Fruit fly (Drosophila melanogaster) Kc167 (cell line): ENCODE data around the gene nxf2.
"Not testable (repeated sequence)": the region's sequence is repeated elsewhere in the genome, so short reads cannot be mapped to it uniquely, and the experiment has no call there.

ENCODE experiments used
- Myc ChIP-seq: fragments of >200 bp; optimal IDR thresholded peaks from 2 replicates; lab custom pipeline; 2017; ENCODE audit warnings: missing external identifiers
- Sin3A ChIP-seq: fragments of >200 bp; optimal IDR thresholded peaks from 2 replicates; lab custom pipeline; 2018; ENCODE audit warnings: missing external identifiers
- h ChIP-seq: fragments of >200 bp; optimal IDR thresholded peaks from 3 replicates; lab custom pipeline; 2018; ENCODE audit warnings: missing external identifiers
- insv ChIP-seq: fragments of >200 bp; optimal IDR thresholded peaks from 3 replicates; lab custom pipeline; 2018; ENCODE audit warnings: missing external identifiers
- psq ChIP-seq: fragments of >200 bp; optimal IDR thresholded peaks from 2 replicates; lab custom pipeline; 2017; ENCODE audit warnings: missing external identifiers
- ttk ChIP-seq: sonication (Bioruptor generic); optimal IDR thresholded peaks from 2 replicates; lab custom pipeline; 2017; ENCODE audit warnings: missing external identifiers

The nxf2 gene

dm6 chr3L:16587994-16588622 lies 8.0 kb upstream of the nxf2 start:
- TF ChIP-seq psq (lab: Kevin White, UChicago): no peak

DNA sequence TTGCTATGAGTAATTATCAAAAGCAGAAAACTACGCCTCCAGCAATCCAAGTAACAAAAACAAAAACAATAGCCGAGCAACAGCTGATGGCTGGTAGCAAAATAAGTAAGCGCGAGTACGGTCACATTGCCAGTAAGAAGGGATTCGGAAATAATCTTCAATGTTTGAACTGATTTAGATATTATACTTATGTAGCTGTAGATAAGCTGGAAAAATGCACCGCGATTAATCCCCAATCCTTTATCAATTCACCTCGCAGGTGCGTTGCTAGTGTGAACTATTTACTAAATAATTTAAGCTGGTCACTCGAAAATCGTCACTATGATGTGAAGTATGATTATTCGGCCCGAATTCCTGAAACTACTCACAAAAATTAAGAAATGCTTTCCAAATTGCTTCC lies 6.9 kb upstream of the nxf2 start, which contains the start of the genes Syx8 and CG32163:
TSS of gene Syx8 (minus strand) at position 69 of the 400 bp plus-strand sequence.
TSS of gene CG32163 (plus strand) at position 169 of the 400 bp plus-strand sequence.
- TF ChIP-seq Myc (no peak), psq (lab: Kevin White, UChicago) (no peak), h (lab: Kevin White, UChicago) (no peak), insv (no peak), ttk (lab: Kevin White, UChicago) (no peak), Sin3A (lab: Kevin White, UChicago) (no peak)

DNA sequence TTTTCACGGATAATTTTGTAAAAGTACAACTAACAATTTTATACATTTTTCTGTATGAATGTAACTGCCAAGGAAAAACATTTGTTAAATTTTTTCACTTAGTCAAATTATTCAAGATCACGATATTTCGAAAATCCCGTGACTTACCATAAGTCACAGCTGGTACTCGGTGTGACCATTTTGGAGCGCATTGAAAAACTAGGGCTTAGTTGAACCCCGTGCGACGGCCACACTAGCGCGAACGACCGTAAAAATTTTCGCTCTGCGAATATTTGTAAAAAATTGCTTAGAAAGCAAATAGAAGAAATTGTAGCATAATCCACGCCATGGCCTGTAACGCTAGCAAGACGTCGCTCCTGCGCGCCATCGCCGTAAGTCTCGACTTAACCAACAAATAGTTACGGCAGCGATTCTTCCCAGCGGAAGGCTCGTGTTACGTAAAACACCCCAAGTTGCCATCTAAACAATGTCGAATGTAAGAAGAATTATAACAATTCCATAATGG lies 4.0 kb upstream of the nxf2 start, which contains the start of gene UQCR-C2:
TSS of gene UQCR-C2 (plus strand) at position 51 of the 505 bp plus-strand sequence.
- TF ChIP-seq Sin3A (lab: Kevin White, UChicago) (no peak), psq (lab: Kevin White, UChicago) (no peak), Myc (no peak), h (lab: Kevin White, UChicago) (no peak), insv (no peak), ttk (lab: Kevin White, UChicago) (no peak)

DNA sequence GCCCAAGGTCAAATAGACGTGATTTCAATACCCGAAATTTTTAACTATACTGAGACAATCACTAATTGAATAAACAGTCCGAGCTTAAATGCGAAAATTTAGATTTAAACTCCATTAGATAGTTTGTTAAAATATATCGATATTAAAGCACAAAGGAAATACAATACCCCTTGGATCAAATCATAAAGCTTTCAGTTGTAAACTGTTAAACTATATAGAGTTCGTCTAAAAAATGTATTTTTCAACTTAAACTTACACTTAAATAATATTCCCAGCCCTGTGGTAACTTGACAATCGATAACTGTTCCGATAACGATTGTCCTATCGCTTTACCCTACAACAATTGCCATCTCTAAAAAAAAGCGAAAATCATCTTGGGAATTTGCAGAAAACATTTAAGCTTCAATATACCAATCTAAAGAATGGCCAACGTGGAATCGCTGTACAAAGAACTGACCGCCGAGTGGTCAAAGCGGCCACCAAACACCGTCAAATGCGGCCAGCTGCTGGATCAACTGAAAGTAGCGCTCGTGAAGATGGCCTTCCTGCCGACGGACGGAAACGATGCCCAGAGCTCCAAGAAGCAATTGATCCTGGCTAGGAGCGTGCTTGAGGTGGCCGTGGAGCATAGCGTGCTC lies 2.7 kb upstream of the nxf2 start, which contains the start of gene Rpn12:
TSS of gene Rpn12 (plus strand) at position 351 of the 638 bp plus-strand sequence.
- TF ChIP-seq insv (no peak), psq (lab: Kevin White, UChicago) (no peak), Sin3A (lab: Kevin White, UChicago) (no peak), Myc (no peak), h (lab: Kevin White, UChicago) (no peak), ttk (lab: Kevin White, UChicago) (no peak)

DNA sequence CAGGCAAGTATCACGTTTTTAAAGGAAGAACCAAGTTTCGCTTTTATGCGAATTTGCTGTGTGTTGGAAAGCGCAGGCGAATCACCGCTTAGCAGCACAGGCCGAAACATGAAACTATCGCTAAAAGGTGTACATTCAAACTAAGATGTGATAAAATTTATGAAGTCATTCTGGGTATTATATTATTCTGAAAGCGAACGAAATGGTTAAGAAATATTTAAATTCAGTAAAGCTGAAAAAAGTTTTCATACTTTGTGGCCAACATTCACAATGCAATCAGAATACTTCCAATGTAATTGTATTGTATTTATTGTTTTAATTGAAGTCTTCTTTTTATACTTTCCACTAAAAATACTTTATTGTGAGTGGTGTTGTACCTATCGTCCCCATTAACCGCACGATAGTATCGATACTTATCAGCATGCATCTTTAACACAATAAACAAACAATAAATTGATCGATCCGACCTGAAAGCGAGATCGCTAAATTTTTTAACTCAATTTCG lies 1.1 kb upstream of the nxf2 start, which contains the start of gene Smn:
TSS of gene Smn (minus strand) at position 347 of the 505 bp plus-strand sequence.
- TF ChIP-seq ttk (lab: Kevin White, UChicago) (no peak), insv (no peak), h (lab: Kevin White, UChicago) (no peak), Sin3A (lab: Kevin White, UChicago) (no peak), psq (lab: Kevin White, UChicago) (no peak), Myc (no peak)

DNA sequence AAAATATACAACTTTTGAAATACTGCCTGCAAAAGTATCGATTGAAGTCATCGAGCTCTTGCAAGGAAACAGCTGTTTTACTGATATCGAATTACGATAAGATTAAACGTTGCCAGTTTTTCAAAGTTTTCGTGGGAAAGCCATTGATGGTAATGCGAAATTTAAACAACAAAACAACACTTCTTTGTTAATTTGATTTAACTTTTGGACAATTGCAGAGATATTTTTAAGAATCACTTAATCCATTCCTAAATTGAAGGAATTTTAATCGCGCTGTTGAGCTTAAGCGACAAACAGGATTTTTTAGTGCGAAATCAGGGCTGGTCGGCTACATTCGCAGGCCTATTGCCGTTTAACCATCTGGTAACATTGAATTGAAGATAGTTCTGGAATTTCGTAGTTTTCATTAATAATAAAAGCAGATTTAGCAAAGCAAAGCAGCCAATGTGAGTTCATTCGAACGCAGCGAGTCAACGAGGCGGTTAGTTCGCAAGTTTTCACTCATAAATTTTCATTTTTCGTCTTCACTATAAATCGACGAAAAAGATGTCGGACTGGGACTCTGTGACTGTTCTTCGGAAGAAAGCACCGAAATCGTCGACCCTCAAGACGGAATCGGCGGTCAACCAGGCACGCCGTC lies 5.7 kb downstream of the nxf2 start, which contains the start of gene mbf1:
TSS of gene mbf1 (plus strand) at position 130 of the 640 bp plus-strand sequence.
- no peak for TF ChIP-seq Myc
- TF ChIP-seq ttk (lab: Kevin White, UChicago): no peak
- no peak for TF ChIP-seq insv
- no peak for TF ChIP-seq psq (lab: Kevin White, UChicago)
- TF ChIP-seq Sin3A (lab: Kevin White, UChicago): no peak

- not testable (repeated sequence) for TF ChIP-seq ttk (lab: Kevin White, UChicago); h (lab: Kevin White, UChicago); insv
Observed at dm6 chr3L:16573234-16573633, 6.9 kb downstream of the nxf2 start, which contains the start of gene Mipp1. Mipp1 (minus strand) TSS chr3L:16573334.

DNA sequence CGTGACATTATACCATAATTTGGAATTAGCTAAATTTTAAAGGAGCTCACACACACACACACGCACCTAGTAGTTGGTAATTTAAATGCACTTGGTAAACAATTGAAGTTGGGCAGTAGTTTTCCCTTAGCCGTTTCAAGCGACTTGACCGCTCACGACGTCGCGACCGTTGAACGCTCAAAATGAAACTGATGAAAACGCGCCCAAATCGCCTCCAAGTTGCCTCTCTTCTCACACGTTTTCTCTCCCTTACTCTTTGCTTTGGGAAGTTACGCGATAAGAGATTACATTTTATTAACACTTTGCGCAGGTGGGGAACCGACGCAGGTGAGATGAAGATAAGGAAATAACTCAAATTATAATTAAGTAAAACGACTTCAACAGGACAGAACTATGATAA lies 7.9 kb downstream of the nxf2 start:
- TF ChIP-seq Myc (no peak), insv (no peak), Sin3A (lab: Kevin White, UChicago) (no peak), ttk (lab: Kevin White, UChicago) (no peak), psq (lab: Kevin White, UChicago) (no peak)

DNA sequence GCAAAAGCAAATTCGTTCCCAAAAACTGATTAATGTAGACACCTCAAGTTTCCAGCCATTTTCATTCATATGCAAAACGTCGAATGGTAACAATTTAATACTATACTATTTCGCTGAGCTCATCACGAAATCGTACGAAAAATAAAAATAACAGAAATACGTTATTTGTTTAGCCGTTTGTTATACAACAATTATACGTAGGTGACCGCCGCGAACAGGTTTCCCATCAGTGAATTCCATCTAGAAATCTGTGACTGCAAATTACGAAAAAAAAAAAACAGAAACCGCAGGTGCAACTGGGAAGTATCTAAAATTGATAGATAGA lies 8.4 kb downstream of the nxf2 start:
- TF ChIP-seq ttk (lab: Kevin White, UChicago) (no peak), Sin3A (lab: Kevin White, UChicago) (no peak), psq (lab: Kevin White, UChicago) (no peak), Myc (no peak), insv (no peak), h (lab: Kevin White, UChicago) (no peak)

- TF ChIP-seq Myc (no peak), psq (lab: Kevin White, UChicago) (no peak), Sin3A (lab: Kevin White, UChicago) (no peak), h (lab: Kevin White, UChicago) (no peak)
Observed at dm6 chr3L:16571014-16571738, 8.9 kb downstream of the nxf2 start.

dm6 chr3L:16569456-16569855 lies 10.7 kb downstream of the nxf2 start:
- TF ChIP-seq Sin3A (lab: Kevin White, UChicago) (no peak), h (lab: Kevin White, UChicago) (no peak), insv (no peak), psq (lab: Kevin White, UChicago) (no peak), Myc (no peak), ttk (lab: Kevin White, UChicago) (no peak)
